Worm (Caenorhabditis elegans) whole organism, L4/young adult: ENCODE measurements around the gene mom-1.

Experiments used
- W03F9.2 ChIP-seq: fragments of 150-350 bp; optimal IDR thresholded peaks from 2 replicates; lab custom pipeline; 2014; ENCODE audit warnings: missing biosample characterization, missing genetic modification characterization
- him-1 ChIP-seq: sonication (generic microtip); optimal IDR thresholded peaks from 2 replicates; lab custom pipeline; 2016; ENCODE audit warnings: missing genotype, missing genetic modification reagents, missing genetic modification characterization, missing compliant biosample characterization

- no peak for TF ChIP-seq W03F9.2 (tag; lab: Kevin White, UChicago)
- TF ChIP-seq him-1 (tag; lab: Kevin White, UChicago), result no peak
These were observed 6.8 kb downstream of the mom-1 start, which contains the start of gene cest-16 for ce11 chrX:6299641-6300240.
